Worm (Caenorhabditis elegans): ENCODE measurements around the gene B0244.4.

The B0244.4 gene

DNA sequence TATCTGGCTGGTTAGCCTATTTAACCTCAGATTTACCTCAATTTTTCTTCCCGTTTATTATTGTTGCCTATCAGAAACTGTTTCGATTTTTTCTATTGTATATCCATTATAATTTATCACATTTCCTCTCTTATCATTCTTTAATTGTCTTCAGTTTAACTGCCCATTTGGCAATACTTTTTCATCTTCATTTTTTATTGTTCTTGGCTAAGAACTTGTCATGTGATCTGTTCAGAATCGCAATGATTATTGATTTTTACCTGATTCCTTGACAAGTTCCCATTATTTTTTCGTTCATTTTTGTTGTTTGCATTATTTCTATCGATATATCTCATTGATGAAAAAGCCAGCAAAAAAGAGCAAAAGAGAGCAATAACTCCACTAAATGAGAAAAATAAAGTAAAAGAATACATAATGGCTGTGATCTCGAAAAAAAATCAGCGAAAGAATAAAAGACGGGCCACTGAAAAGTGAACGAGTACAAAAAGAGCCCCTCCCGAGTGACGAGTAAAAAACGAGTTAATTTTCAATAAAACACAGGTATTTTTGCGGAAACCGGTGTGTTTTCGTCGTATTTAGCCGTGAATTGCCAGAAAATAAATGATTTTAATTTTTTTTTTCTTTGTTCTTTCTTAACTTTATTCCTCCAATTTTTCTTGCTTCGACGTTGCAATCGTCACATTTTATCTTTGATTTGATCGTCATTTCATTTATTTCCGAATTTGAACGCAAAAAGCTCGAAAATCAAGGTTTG is 32.9 kb upstream of the B0244.4 start, which contains the start of gene arf-1:
TSS of gene arf-1 (plus strand) at position 657 of the 754 bp plus-strand sequence.
- TF ChIP-seq W03F9.2 (tag; optimal IDR thresholded peaks at IDR 0.05) (no peak), dao-5 (tag; optimal IDR thresholded peaks at IDR 0.05) (no peak), him-1 (tag; optimal IDR thresholded peaks at IDR 0.05) (no peak)

- TF ChIP-seq him-1 (tag; optimal IDR thresholded peaks at IDR 0.05) (no peak), dao-5 (tag; optimal IDR thresholded peaks at IDR 0.05) (no peak), W03F9.2 (tag; optimal IDR thresholded peaks at IDR 0.05) (no peak)
These were observed 32.3 kb upstream of the B0244.4 start for ce11 chrIII:5714984-5715454.

DNA sequence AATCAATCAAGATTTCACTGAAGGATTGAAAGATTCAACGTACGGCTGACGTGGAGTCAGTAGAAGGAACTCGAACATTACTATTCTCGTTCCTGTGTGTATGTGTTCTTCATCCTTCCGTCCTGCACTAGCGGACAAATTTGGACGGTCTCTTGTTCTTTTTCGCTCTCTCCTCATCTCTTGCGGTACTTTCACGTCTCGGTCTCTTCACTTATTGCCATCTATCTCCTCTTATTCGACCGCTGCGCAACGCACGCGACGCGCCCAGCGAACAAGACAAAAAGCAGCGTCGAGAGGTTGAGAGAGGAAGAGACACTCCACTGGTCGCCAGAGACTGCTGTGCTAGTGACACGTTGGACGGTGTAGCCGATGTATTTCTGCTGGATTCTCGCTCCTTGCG is 31.8 kb upstream of the B0244.4 start:
- peak; percentile 1 for TF ChIP-seq W03F9.2 (tag; optimal IDR thresholded peaks at IDR 0.05)
- peak; percentile 25 for TF ChIP-seq him-1 (tag; optimal IDR thresholded peaks at IDR 0.05)
- no peak for TF ChIP-seq dao-5 (tag; optimal IDR thresholded peaks at IDR 0.05)

DNA sequence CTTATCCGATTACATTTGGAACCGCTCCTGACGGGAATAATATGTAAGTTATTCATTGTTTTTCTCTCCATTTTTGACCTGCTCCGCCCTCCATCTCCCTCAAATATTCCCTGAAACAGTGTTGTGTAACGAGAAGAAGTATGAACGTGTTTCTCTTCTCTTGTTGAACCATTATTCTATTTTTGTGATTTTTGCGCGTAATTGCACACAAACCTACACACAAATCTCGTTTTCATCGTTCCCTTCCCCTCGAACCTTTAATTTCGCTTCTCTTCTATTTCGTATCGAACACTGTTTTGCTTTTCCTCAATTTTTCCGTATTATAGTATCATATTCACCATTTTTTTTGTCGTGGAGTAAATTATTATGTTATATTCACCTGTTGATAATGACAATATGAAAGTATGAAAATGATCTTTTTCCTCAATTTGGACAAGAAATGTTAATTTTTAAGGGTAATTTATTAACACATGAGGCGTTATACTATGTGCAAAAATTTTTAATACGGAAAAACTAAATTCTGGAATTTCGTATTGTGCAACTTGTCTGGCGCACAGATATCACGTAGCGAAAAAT is 30.0 kb upstream of the B0244.4 start:
- TF ChIP-seq W03F9.2 (tag; optimal IDR thresholded peaks at IDR 0.05) (no peak), dao-5 (tag; optimal IDR thresholded peaks at IDR 0.05) (no peak), him-1 (tag; optimal IDR thresholded peaks at IDR 0.05) (no peak)

DNA sequence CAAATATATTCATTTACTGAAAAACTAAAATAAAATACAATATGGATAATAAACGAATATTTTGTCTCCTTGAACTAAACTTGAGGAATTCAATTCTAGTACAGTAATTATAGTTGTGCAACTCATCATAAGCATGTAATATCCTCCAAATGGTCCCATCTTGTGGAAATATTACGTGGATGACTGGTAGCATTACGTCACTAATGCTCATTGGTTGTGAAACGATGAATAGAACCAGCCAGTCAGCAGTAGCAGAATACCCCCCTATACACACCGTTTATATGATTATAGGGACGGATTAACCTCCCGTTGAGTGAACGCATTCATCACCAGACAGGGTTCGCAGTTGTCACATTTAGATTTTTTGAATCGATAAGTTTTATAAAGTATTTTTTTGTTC is 28.9 kb upstream of the B0244.4 start:
- TF ChIP-seq him-1 (tag; optimal IDR thresholded peaks at IDR 0.05), result no peak
- TF ChIP-seq dao-5 (tag; optimal IDR thresholded peaks at IDR 0.05), result no peak
- TF ChIP-seq W03F9.2 (tag; optimal IDR thresholded peaks at IDR 0.05), result no peak

DNA sequence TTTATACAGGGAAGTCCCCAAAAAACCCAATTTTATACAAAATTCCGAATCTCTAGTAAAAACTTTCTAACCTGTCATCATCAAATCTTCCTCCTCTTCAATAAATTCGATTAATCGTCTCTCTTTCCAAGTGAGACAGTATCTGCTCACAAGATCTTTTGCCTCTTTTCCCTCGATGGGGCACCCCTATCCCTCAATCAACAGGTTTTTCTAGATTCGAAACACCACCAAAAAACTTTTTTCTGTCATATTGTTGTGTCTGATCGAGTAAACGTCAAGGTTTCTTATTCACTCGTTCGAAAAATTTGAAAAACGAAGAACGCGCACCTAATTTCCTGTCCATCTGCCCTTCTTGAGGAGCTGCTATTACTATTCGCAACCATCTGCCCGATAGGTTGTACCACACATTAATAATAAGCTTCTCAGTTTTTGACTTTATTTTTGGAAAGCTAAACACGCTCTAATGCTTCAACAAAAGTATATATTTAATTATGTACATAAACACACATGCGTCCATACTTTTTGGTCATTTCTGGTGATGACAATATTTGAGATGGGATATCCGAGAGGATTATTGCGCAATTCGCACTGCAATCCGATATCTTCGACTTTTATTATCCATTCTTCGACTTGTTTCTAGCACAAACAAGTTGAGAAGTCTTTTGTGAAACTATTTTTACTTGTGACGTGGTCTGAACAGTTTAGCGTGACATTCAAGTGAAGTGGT is 28.0 kb upstream of the B0244.4 start:
- TF ChIP-seq W03F9.2 (tag; optimal IDR thresholded peaks at IDR 0.05), result no peak
- TF ChIP-seq him-1 (tag; optimal IDR thresholded peaks at IDR 0.05), result no peak
- TF ChIP-seq dao-5 (tag; optimal IDR thresholded peaks at IDR 0.05), result no peak

DNA sequence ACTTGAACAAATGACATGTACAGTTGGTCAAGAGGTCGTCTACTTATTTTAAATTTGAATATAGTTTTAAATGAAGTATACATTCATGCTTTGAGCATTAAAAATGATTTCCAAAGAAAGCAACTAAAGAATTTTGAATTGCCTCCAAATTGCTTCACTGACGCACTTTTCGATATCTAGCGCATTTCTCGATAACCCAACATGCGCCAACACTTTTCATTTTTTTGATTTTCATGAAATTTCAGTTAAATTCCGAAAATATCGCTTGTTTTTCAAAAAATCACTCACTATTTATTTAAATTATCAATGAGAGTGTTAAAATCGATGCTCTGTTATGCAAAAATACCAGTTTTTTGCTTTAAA is 27.5 kb upstream of the B0244.4 start:
- TF ChIP-seq him-1 (tag; optimal IDR thresholded peaks at IDR 0.05), result no peak
- TF ChIP-seq W03F9.2 (tag; optimal IDR thresholded peaks at IDR 0.05), result no peak
- TF ChIP-seq dao-5 (tag; optimal IDR thresholded peaks at IDR 0.05), result no peak

ce11 chrIII:5720266-5721019 is 26.8 kb upstream of the B0244.4 start:
- TF ChIP-seq him-1 (tag; optimal IDR thresholded peaks at IDR 0.05) (no peak), W03F9.2 (tag; optimal IDR thresholded peaks at IDR 0.05) (no peak), dao-5 (tag; optimal IDR thresholded peaks at IDR 0.05) (no peak)

DNA sequence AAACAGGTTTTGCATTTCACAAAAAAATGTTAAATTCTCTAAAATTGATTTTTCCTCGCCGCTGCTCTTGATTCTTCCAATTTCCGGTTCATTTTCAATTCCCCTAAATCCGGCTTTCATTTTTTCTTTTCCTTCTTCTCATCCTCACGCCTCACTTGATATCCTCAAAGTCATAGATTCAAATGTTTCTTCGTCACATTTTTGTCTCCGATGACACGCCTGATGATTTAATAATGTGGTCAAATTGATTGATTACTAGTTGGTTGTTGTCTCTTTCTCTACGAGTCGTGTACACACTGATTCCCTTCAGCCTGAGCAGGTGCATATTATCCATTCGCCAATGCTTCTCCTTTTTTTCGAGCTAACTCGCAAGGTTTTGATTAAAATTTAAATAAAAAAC is 25.8 kb upstream of the B0244.4 start:
- TF ChIP-seq W03F9.2 (tag; optimal IDR thresholded peaks at IDR 0.05) (no peak), dao-5 (tag; optimal IDR thresholded peaks at IDR 0.05) (no peak), him-1 (tag; optimal IDR thresholded peaks at IDR 0.05) (no peak)

- TF ChIP-seq dao-5 (tag; optimal IDR thresholded peaks at IDR 0.05), result no peak
- TF ChIP-seq W03F9.2 (tag; optimal IDR thresholded peaks at IDR 0.05), result peak; percentile 76
These were observed 25.4 kb upstream of the B0244.4 start for ce11 chrIII:5721888-5722287.

- TF ChIP-seq W03F9.2 (tag; optimal IDR thresholded peaks at IDR 0.05), result no peak
These were observed 24.7 kb upstream of the B0244.4 start, which contains the start of gene wrm-1 for ce11 chrIII:5722550-5722949. TSS of gene wrm-1 (plus strand) at chrIII:5722850.

DNA sequence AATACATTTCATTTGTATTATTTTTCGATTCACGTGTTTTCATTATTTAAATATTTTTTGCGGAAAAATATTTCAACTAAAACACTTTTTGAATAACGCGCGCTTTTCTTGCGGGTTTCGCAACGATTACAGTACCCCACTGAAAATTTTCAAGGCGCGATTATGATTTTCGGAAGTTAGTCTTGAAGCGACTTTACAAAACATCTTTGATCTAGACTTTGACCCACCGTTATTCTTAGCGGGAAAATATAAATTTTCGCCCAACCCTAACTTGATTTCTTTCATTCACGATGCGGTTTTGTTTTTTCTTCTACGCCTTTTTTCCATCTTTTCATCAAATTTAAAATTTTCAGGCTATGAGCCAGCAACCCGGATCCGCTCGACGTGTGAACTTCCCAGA is 19.5 kb upstream of the B0244.4 start, which contains the start of gene egg-1:
TSS of gene egg-1 (plus strand) at position 354 of the 400 bp plus-strand sequence.
- peak; percentile 39 for TF ChIP-seq W03F9.2 (tag; optimal IDR thresholded peaks at IDR 0.05)
- no peak for TF ChIP-seq dao-5 (tag; optimal IDR thresholded peaks at IDR 0.05)

DNA sequence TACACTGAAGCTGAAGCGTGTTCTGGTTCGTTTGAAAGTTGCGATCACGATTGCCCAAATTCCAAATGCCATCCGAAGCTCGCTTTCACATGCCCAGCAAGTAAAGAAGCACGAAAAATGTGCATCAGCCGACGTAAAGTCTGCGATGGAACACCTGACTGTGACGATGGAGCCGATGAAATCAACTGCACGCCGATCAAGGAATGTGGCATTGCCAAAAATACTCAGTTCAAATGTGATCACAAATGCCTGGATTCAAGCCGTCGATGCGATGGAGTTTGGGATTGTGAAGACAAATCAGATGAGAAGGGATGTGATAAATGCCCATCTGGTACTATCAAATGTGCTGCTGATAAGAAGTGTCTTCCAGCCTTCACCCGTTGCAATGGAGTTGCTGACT is 17.9 kb upstream of the B0244.4 start:
- TF ChIP-seq dao-5 (tag; optimal IDR thresholded peaks at IDR 0.05) (no peak), him-1 (tag; optimal IDR thresholded peaks at IDR 0.05) (no peak), W03F9.2 (tag; optimal IDR thresholded peaks at IDR 0.05) (no peak)
